Fruit fly (Drosophila melanogaster) whole organism, embryonic: ENCODE measurements around the gene dia.
A peak's percentile ranks its signal among the peaks of the same experiment; 100 is the strongest.

Experiments
- Atf6 ChIP-seq: fragments of 200-800 bp; sonication (Bioruptor generic); IDR thresholded peaks from 2 replicates; pipeline ENCODE4 v1.3.6; 2022; ENCODE audit warnings: missing biosample characterization, missing genetic modification characterization
- Awh ChIP-seq: fragments of 200-800 bp; sonication (Bioruptor generic); IDR thresholded peaks from 2 replicates; pipeline ENCODE4, ENCODE4 v1.3.6; 2022; ENCODE audit warnings: missing biosample characterization, missing genetic modification characterization
- CG1024 ChIP-seq: fragments of 200-800 bp; sonication (Bioruptor generic); IDR thresholded peaks from 2 replicates; pipeline ENCODE4 v1.3.6; 2022; ENCODE audit warnings: missing biosample characterization, missing genetic modification characterization
- CG10959 ChIP-seq: fragments of 200-800 bp; sonication (Bioruptor generic); IDR thresholded peaks from 2 replicates; pipeline ENCODE4 v1.3.6; 2022; ENCODE audit warnings: missing biosample characterization, missing genetic modification characterization
- CG11696 ChIP-seq: fragments of 200-800 bp; sonication (Bioruptor generic); IDR thresholded peaks from 2 replicates; pipeline ENCODE4 v1.3.6; 2022; ENCODE audit warnings: missing biosample characterization, missing genetic modification characterization
- CG12219 ChIP-seq: fragments of 200-800 bp; sonication (Bioruptor generic); optimal IDR thresholded peaks from 3 replicates; lab custom pipeline; 2018; ENCODE audit warnings: missing biosample characterization, mild to moderate bottlenecking, missing genetic modification characterization
- CG1233 ChIP-seq: fragments of 200-800 bp; sonication (Bioruptor generic); optimal IDR thresholded peaks from 4 replicates; lab custom pipeline; 2018; ENCODE audit warnings: missing biosample characterization, mild to moderate bottlenecking, missing genetic modification characterization
- CG15479 ChIP-seq: fragments of 200-800 bp; sonication (Bioruptor generic); optimal IDR thresholded peaks from 3 replicates; lab custom pipeline; 2019; ENCODE audit warnings: missing biosample characterization, mild to moderate bottlenecking, missing genetic modification characterization, moderate library complexity
- CG17328 ChIP-seq: fragments of 200-800 bp; sonication (Bioruptor generic); IDR thresholded peaks from 2 replicates; pipeline ENCODE4 v1.3.6; 2022; ENCODE audit warnings: missing biosample characterization, missing genetic modification characterization
- CG17612 ChIP-seq: fragments of 200-800 bp; sonication (Bioruptor generic); IDR thresholded peaks from 2 replicates; pipeline ENCODE4 v1.3.6; 2022; ENCODE audit warnings: missing biosample characterization, missing genetic modification characterization
- CG17802 ChIP-seq: fragments of 200-800 bp; sonication (Bioruptor generic); optimal IDR thresholded peaks from 2 replicates; lab custom pipeline; 2018; ENCODE audit warnings: missing biosample characterization, mild to moderate bottlenecking, missing genetic modification characterization, moderate library complexity
- CG18599 ChIP-seq: fragments of 200-800 bp; sonication (Bioruptor generic); optimal IDR thresholded peaks from 3 replicates; lab custom pipeline; 2017; ENCODE audit warnings: missing biosample characterization, missing genetic modification characterization, mild to moderate bottlenecking, moderate library complexity, missing genetic modification reagents
- CG31365 ChIP-seq: fragments of 200-800 bp; sonication (Bioruptor generic); optimal IDR thresholded peaks from 2 replicates; lab custom pipeline; 2018; ENCODE audit warnings: missing biosample characterization, mild to moderate bottlenecking, missing genetic modification characterization
- CG32772 ChIP-seq: fragments of 200-800 bp; sonication (Bioruptor generic); IDR thresholded peaks from 2 replicates; pipeline ENCODE4 v1.3.6; 2022; ENCODE audit warnings: missing biosample characterization, missing genetic modification characterization
- CG3281 ChIP-seq: fragments of 200-800 bp; sonication (Bioruptor generic); optimal IDR thresholded peaks from 3 replicates; lab custom pipeline; 2017; ENCODE audit warnings: missing biosample characterization, mild to moderate bottlenecking, missing genetic modification characterization
- CG4328 ChIP-seq: fragments of 200-800 bp; sonication (Bioruptor generic); optimal IDR thresholded peaks from 3 replicates; lab custom pipeline; 2017; ENCODE audit warnings: missing biosample characterization, missing genetic modification reagents, missing genetic modification characterization
- CG43689 ChIP-seq: fragments of 200-800 bp; sonication (Bioruptor generic); IDR thresholded peaks from 2 replicates; pipeline ENCODE4 v1.3.6; 2022; ENCODE audit warnings: missing biosample characterization, missing genetic modification characterization
- CG6765 ChIP-seq: fragments of 200-800 bp; sonication (Bioruptor generic); optimal IDR thresholded peaks from 3 replicates; lab custom pipeline; 2017; ENCODE audit warnings: missing biosample characterization, mild to moderate bottlenecking, missing genetic modification characterization
- CG9932 ChIP-seq: fragments of 200-800 bp; sonication (Bioruptor generic); IDR thresholded peaks from 2 replicates; pipeline ENCODE4 v1.3.6; 2022; ENCODE audit warnings: missing biosample characterization, missing genetic modification characterization
- CHES-1-like ChIP-seq: fragments of 200-800 bp; sonication (Bioruptor generic); optimal IDR thresholded peaks from 2 replicates; lab custom pipeline; 2016; ENCODE audit warnings: missing biosample characterization, missing genetic modification characterization
- Camta ChIP-seq: fragments of 200-800 bp; sonication (Bioruptor generic); optimal IDR thresholded peaks from 2 replicates; lab custom pipeline; 2016; ENCODE audit warnings: missing biosample characterization, missing genetic modification characterization
- CkIIα-i1 ChIP-seq: fragments of 200-800 bp; sonication (Bioruptor generic); IDR thresholded peaks from 2 replicates; pipeline ENCODE4 v1.3.6; 2022; ENCODE audit warnings: missing biosample characterization, missing genetic modification characterization
- Gsc ChIP-seq: fragments of 200-800 bp; sonication (Bioruptor generic); IDR thresholded peaks from 2 replicates; pipeline ENCODE4 v1.3.6; 2022; ENCODE audit warnings: missing biosample characterization, missing genetic modification characterization
- Hr51 ChIP-seq, 2 experiments: fragments of 200-800 bp; sonication (Bioruptor generic); optimal IDR thresholded peaks; 2 replicates in 1 of 2; 3 replicates in 1 of 2; lab custom pipeline; 2016 to 2018; ENCODE audit warnings: missing biosample characterization in 2 of 2, missing genetic modification characterization in 2 of 2, mild to moderate bottlenecking in 1 of 2, moderate library complexity in 1 of 2
- Lim3 ChIP-seq: fragments of 200-800 bp; sonication (Bioruptor generic); IDR thresholded peaks from 2 replicates; pipeline ENCODE4 v1.3.6; 2022; ENCODE audit warnings: missing biosample characterization, missing genetic modification characterization
- Nf-YC ChIP-seq: fragments of 200-800 bp; optimal IDR thresholded peaks from 3 replicates; lab custom pipeline; 2019; ENCODE audit warnings: missing biosample characterization, mild to moderate bottlenecking, missing genetic modification characterization, moderate library complexity
- Ravus ChIP-seq: fragments of 200-800 bp; sonication (Bioruptor generic); IDR thresholded peaks from 2 replicates; pipeline ENCODE4 v1.3.6; 2022; ENCODE audit warnings: missing biosample characterization, missing genetic modification characterization
- Rfx ChIP-seq: fragments of 200-800 bp; sonication (Bioruptor generic); IDR thresholded peaks from 2 replicates; pipeline ENCODE4 v1.3.6; 2022; ENCODE audit warnings: missing biosample characterization, missing genetic modification characterization
- Xbp1 ChIP-seq: fragments of 200-800 bp; sonication (Bioruptor generic); optimal IDR thresholded peaks from 3 replicates; lab custom pipeline; 2016; ENCODE audit warnings: missing biosample characterization, mild to moderate bottlenecking, missing genetic modification characterization
- ase ChIP-seq: fragments of 200-800 bp; sonication (Bioruptor generic); IDR thresholded peaks from 3 replicates; pipeline ENCODE4 v1.3.6; 2022; ENCODE audit warnings: missing biosample characterization, missing genetic modification characterization
- bbx ChIP-seq: fragments of 200-800 bp; sonication (Bioruptor generic); IDR thresholded peaks from 2 replicates; pipeline ENCODE4 v1.3.6; 2022; ENCODE audit warnings: missing biosample characterization, missing genetic modification characterization; ENCODE audit not compliant: partially characterized antibody
- emc ChIP-seq: fragments of 200-800 bp; sonication (Bioruptor generic); optimal IDR thresholded peaks from 2 replicates; lab custom pipeline; 2016; ENCODE audit warnings: missing biosample characterization, missing genetic modification characterization
- eve ChIP-seq, 2 experiments: fragments of >200 bp; optimal IDR thresholded peaks; 2 replicates each; lab custom pipeline; 2017; ENCODE audit warnings: missing biosample characterization in 2 of 2, missing genetic modification characterization in 2 of 2
- fru ChIP-seq: fragments of >200 bp; optimal IDR thresholded peaks from 2 replicates; lab custom pipeline; 2017
- fu2 ChIP-seq: fragments of 200-800 bp; sonication (Bioruptor generic); optimal IDR thresholded peaks from 2 replicates; lab custom pipeline; 2016; ENCODE audit warnings: missing biosample characterization, missing genetic modification characterization
- gcm ChIP-seq: fragments of 200-800 bp; sonication (Bioruptor generic); optimal IDR thresholded peaks from 2 replicates; lab custom pipeline; 2019; ENCODE audit warnings: missing biosample characterization, mild to moderate bottlenecking, missing genetic modification characterization, moderate library complexity
- gem ChIP-seq: fragments of 200-800 bp; sonication (Bioruptor generic); optimal IDR thresholded peaks from 2 replicates; lab custom pipeline; 2019; ENCODE audit warnings: missing biosample characterization, mild to moderate bottlenecking, missing genetic modification characterization, moderate library complexity
- ken ChIP-seq: fragments of 200-800 bp; sonication (Bioruptor generic); IDR thresholded peaks from 3 replicates; pipeline ENCODE4 v1.3.6; 2022; ENCODE audit warnings: missing biosample characterization, missing genetic modification characterization
- kni ChIP-seq: fragments of 200-800 bp; sonication (Bioruptor generic); optimal IDR thresholded peaks from 3 replicates; lab custom pipeline; 2017; ENCODE audit warnings: mild to moderate bottlenecking, missing biosample characterization, missing genetic modification reagents, missing genetic modification characterization
- lov ChIP-seq, 2 experiments: fragments of 200-800 bp in 1 of 2; fragments of >200 bp in 1 of 2; sonication (Bioruptor generic) in 1 of 2; IDR thresholded peaks in 1 of 2; optimal IDR thresholded peaks in 1 of 2; 2 replicates in 1 of 2; 3 replicates in 1 of 2; pipeline versions ENCODE4 v1.3.6 to Lab custom; 2017 to 2022; ENCODE audit warnings: missing biosample characterization in 1 of 2, missing genetic modification characterization in 1 of 2
- oc ChIP-seq: fragments of 200-800 bp; sonication (Bioruptor generic); optimal IDR thresholded peaks from 2 replicates; lab custom pipeline; 2018; ENCODE audit warnings: missing biosample characterization, mild to moderate bottlenecking, missing genetic modification characterization, moderate library complexity
- pan ChIP-seq, 4 experiments: fragments of >200 bp in 3 of 4; fragments of 200-800 bp in 1 of 4; sonication (Bioruptor generic) in 1 of 4; optimal IDR thresholded peaks in 3 of 4; IDR thresholded peaks in 1 of 4; 2 replicates each; pipeline versions ENCODE4 v1.3.6 to Lab custom; 2017 to 2022; ENCODE audit warnings: missing biosample characterization in 2 of 4, missing genetic modification characterization in 2 of 4, mixed read lengths in 1 of 4
- schlank ChIP-seq: fragments of 200-800 bp; sonication (Bioruptor generic); optimal IDR thresholded peaks from 2 replicates; lab custom pipeline; 2018; ENCODE audit warnings: missing biosample characterization, mild to moderate bottlenecking, missing genetic modification characterization
- scrt ChIP-seq: fragments of 200-800 bp; sonication (Bioruptor generic); optimal IDR thresholded peaks from 2 replicates; lab custom pipeline; 2018; ENCODE audit warnings: missing biosample characterization, mild to moderate bottlenecking, missing genetic modification characterization, moderate library complexity
- sens ChIP-seq: fragments of 200-800 bp; sonication (Bioruptor generic); peaks from one replicate; lab custom pipeline; 2016; ENCODE audit warnings: missing biosample characterization, missing genetic modification characterization
- sqz ChIP-seq: fragments of 200-800 bp; sonication (Bioruptor generic); optimal IDR thresholded peaks from 3 replicates; lab custom pipeline; 2018; ENCODE audit warnings: missing biosample characterization, mild to moderate bottlenecking, missing genetic modification characterization
- tup ChIP-seq: fragments of 200-800 bp; sonication (Bioruptor generic); optimal IDR thresholded peaks from 2 replicates; lab custom pipeline; 2016; ENCODE audit warnings: missing biosample characterization, mild to moderate bottlenecking, missing genetic modification characterization, moderate library complexity
- z ChIP-seq: fragments of 200-800 bp; sonication (Bioruptor generic); IDR thresholded peaks from 3 replicates; pipeline ENCODE4 v1.3.6; 2022; ENCODE audit warnings: missing biosample characterization, missing genetic modification characterization
- zf30C ChIP-seq: fragments of 200-800 bp; sonication (Bioruptor generic); optimal IDR thresholded peaks from 3 replicates; lab custom pipeline; 2018; ENCODE audit warnings: missing biosample characterization, mild to moderate bottlenecking, missing genetic modification characterization

Gene dia

dm6 chr2L:20802839-20803238 is 44.9 kb downstream of the dia start (continued):
- TF ChIP-seq sens (GFP tag; lab: Kevin White, UChicago) (no peak), CG17802 (tag; lab: Kevin White, UChicago) (no peak), pan (optimal IDR thresholded peaks at IDR 0.05; lab: Kevin White, UChicago) (no peak), pan (GFP tag; optimal IDR thresholded peaks at IDR 0.05 in 1 of 2, IDR thresholded peaks at IDR 0.05 in 1 of 2) (peak in 1 of 2 experiments; percentile 7), oc (tag; lab: Kevin White, UChicago) (peak; percentile 40)

DNA sequence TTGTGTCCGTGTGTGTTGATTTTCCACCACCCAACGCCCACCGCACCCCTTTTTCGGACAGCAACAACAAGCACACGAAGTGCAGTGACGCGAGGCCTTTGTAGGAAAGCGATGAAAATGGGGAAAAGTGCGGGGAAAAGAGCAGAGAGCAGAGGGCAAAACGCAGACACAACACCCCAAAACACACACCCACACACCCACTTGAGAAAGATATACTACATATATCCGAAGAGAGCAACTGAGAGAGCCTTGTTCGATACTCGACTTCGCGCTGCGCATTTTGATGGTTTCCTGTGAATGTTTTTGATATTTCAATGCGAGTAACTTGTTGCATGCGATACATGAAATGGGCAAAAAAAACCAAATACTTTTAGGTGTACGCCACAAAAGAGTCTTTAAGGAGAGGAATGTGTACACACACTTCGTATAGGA is 45.8 kb downstream of the dia start:
- no peak for TF ChIP-seq Ravus (GFP tag; lab: Robert Waterston, UW)
- no peak for TF ChIP-seq oc (tag; lab: Kevin White, UChicago)
- TF ChIP-seq CG6765, result no peak
- no peak for TF ChIP-seq Gsc
- TF ChIP-seq gem (tag; lab: Kevin White, UChicago), result no peak
- TF ChIP-seq sqz (GFP tag; lab: Kevin White, UChicago), result no peak
- no peak for TF ChIP-seq gcm (GFP tag; lab: Kevin White, UChicago)
- TF ChIP-seq Hr51 (GFP tag; optimal IDR thresholded peaks at IDR 0.05; lab: Kevin White, UChicago), result peak in 1 of 2 experiments; percentile 26
- TF ChIP-seq bbx (GFP tag; lab: Robert Waterston, UW), result no peak
- no peak for TF ChIP-seq ken
- TF ChIP-seq lov (optimal IDR thresholded peaks at IDR 0.05; lab: Kevin White, UChicago), result no peak
- TF ChIP-seq lov (GFP tag; IDR thresholded peaks at IDR 0.05; lab: Robert Waterston, UW), result no peak
- TF ChIP-seq zf30C, result no peak
- TF ChIP-seq Atf6 (GFP tag; lab: Robert Waterston, UW), result no peak
- no peak for TF ChIP-seq CG11696 (GFP tag; lab: Robert Waterston, UW)
- no peak for TF ChIP-seq CG15479 (GFP tag; lab: Kevin White, UChicago)
- TF ChIP-seq CkIIα-i1 (GFP tag; lab: Robert Waterston, UW), result no peak
- no peak for TF ChIP-seq schlank (tag; lab: Kevin White, UChicago)
- TF ChIP-seq CG43689 (GFP tag; lab: Robert Waterston, UW), result no peak
- no peak for TF ChIP-seq CG10959 (GFP tag; lab: Robert Waterston, UW)
- TF ChIP-seq Nf-YC (tag; lab: Kevin White, UChicago), result no peak
- no peak for TF ChIP-seq CG31365 (tag; lab: Kevin White, UChicago)
- TF ChIP-seq CG17328 (GFP tag; lab: Robert Waterston, UW), result no peak
- 0 out of 2 replicates have a peak, but pooled peaks have one; percentile 8 for TF ChIP-seq CG32772 (GFP tag; lab: Robert Waterston, UW)
- no peak for TF ChIP-seq CG9932 (GFP tag; lab: Robert Waterston, UW)
- TF ChIP-seq CG1024 (GFP tag; lab: Robert Waterston, UW), result no peak
- no peak for TF ChIP-seq fu2 (GFP tag; lab: Kevin White, UChicago)
- no peak for TF ChIP-seq CG17612
- TF ChIP-seq fru (lab: Kevin White, UChicago), result no peak
- TF ChIP-seq Lim3 (GFP tag; lab: Robert Waterston, UW), result no peak
- TF ChIP-seq eve (GFP tag; optimal IDR thresholded peaks at IDR 0.05; lab: Kevin White, UChicago), result no peak
- peak; percentile 99 for TF ChIP-seq scrt (GFP tag; lab: Kevin White, UChicago)
- TF ChIP-seq CG18599, result peak; percentile 25
- TF ChIP-seq Camta (GFP tag; lab: Kevin White, UChicago), result no peak
- no peak for TF ChIP-seq CG4328
- no peak for TF ChIP-seq tup (GFP tag; lab: Kevin White, UChicago)
- TF ChIP-seq Rfx (GFP tag; lab: Robert Waterston, UW), result no peak
- no peak for TF ChIP-seq CG1233 (GFP tag; lab: Kevin White, UChicago)
- no peak for TF ChIP-seq Xbp1
- no peak for TF ChIP-seq ase (GFP tag; lab: Robert Waterston, UW)
- TF ChIP-seq CG3281, result no peak
- TF ChIP-seq z, result no peak
- TF ChIP-seq kni, result peak; percentile 12
- TF ChIP-seq CHES-1-like, result no peak
- no peak for TF ChIP-seq CG12219 (GFP tag; lab: Kevin White, UChicago)
- TF ChIP-seq Awh (GFP tag; lab: Robert Waterston, UW), result no peak
- no peak for TF ChIP-seq emc
